Worm (Caenorhabditis elegans): ENCODE results near the gene Y57G7A.3.

ce11 chrII:1320412-1320811 lies 34.8 kb downstream of the Y57G7A.3 start:
- TF ChIP-seq rnt-1 (tag; optimal IDR thresholded peaks at IDR 0.05) = peak; percentile 90
- TF ChIP-seq F13H6.1 (tag; optimal IDR thresholded peaks at IDR 0.05) = peak; percentile 78

All from whole organism, late embryonic.